Worm (Caenorhabditis elegans) whole organism, L1 larva: Measurements from ENCODE around the gene pck-1.

Experiments
- blmp-1 ChIP-seq: fragments of 150-350 bp; optimal IDR thresholded peaks from 2 replicates; lab custom pipeline; 2014; ENCODE audit warnings: missing biosample characterization, missing genetic modification characterization
- ceh-82 ChIP-seq, 3 experiments: fragments of 150-350 bp in 1 of 3; sonication (generic microtip) in 2 of 3; optimal IDR thresholded peaks; 2 replicates each; lab custom pipeline; 2014 to 2017; ENCODE audit warnings: missing biosample characterization in 3 of 3, missing genetic modification characterization in 3 of 3
- dpl-1 ChIP-seq, 3 experiments: fragments of 150-350 bp in 2 of 3; sonication (generic microtip) in 1 of 3; optimal IDR thresholded peaks; 2 replicates each; lab custom pipeline; 2014 to 2017; ENCODE audit warnings: missing biosample characterization in 3 of 3, missing genetic modification characterization in 3 of 3, missing genetic modification reagents in 3 of 3
- efl-1 ChIP-seq, 4 experiments: fragments of 150-350 bp; optimal IDR thresholded peaks in 3 of 4; peaks in 1 of 4; 1 replicate in 1 of 4; 2 replicates in 3 of 4; lab custom pipeline; 2014; ENCODE audit warnings: missing biosample characterization in 2 of 4, missing genetic modification characterization in 2 of 4, missing genetic modification reagents in 2 of 4
- elt-2 ChIP-seq: sonication (generic microtip); optimal IDR thresholded peaks from 2 replicates; lab custom pipeline; 2016; ENCODE audit warnings: missing genetic modification characterization, mild to moderate bottlenecking, inconsistent platforms, missing compliant biosample characterization, missing genetic modification reagents
- elt-3 ChIP-seq, 6 experiments: fragments of 150-350 bp in 1 of 6; sonication (generic microtip); optimal IDR thresholded peaks; 2 replicates each; lab custom pipeline; 2017 to 2018; ENCODE audit warnings: missing biosample characterization in 6 of 6, missing genetic modification characterization in 6 of 6, inconsistent platforms in 1 of 6
- fkh-4 ChIP-seq: sonication (generic microtip); optimal IDR thresholded peaks from 2 replicates; lab custom pipeline; 2016; ENCODE audit warnings: missing compliant biosample characterization, missing genetic modification characterization, borderline replicate concordance
- fkh-8 ChIP-seq: sonication (generic microtip); optimal IDR thresholded peaks from 2 replicates; lab custom pipeline; 2016; ENCODE audit warnings: mild to moderate bottlenecking, missing genetic modification characterization, missing compliant biosample characterization
- jun-1 ChIP-seq: fragments of 150-350 bp; optimal IDR thresholded peaks from 2 replicates; lab custom pipeline; 2014; ENCODE audit warnings: missing biosample characterization, missing genetic modification reagents, missing genetic modification characterization
- lin-14 ChIP-seq: fragments of 200-800 bp; sonication (Bioruptor generic); optimal IDR thresholded peaks from 2 replicates; lab custom pipeline; 2018; ENCODE audit warnings: mild to moderate bottlenecking, missing genetic modification characterization, moderate library complexity, missing compliant biosample characterization
- lin-35 ChIP-seq, 2 experiments: fragments of 150-350 bp; optimal IDR thresholded peaks; 2 replicates each; lab custom pipeline; 2014; ENCODE audit warnings: missing biosample characterization in 2 of 2, missing genetic modification characterization in 2 of 2, missing genetic modification reagents in 2 of 2
- lir-3 ChIP-seq: sonication (generic microtip); optimal IDR thresholded peaks from 2 replicates; lab custom pipeline; 2016; ENCODE audit warnings: mild to moderate bottlenecking, missing genetic modification characterization, moderate library complexity, missing compliant biosample characterization; ENCODE audit not compliant: poor library complexity
- mdl-1 ChIP-seq, 2 experiments: fragments of 150-350 bp; optimal IDR thresholded peaks; 2 replicates each; lab custom pipeline; 2014 to 2017; ENCODE audit warnings: missing biosample characterization in 2 of 2, missing genetic modification characterization in 2 of 2, inconsistent platforms in 1 of 2
- mef-2 ChIP-seq: fragments of 150-350 bp; optimal IDR thresholded peaks from 2 replicates; lab custom pipeline; 2014; ENCODE audit warnings: missing biosample characterization, missing genetic modification characterization
- mep-1 ChIP-seq: fragments of 150-350 bp; optimal IDR thresholded peaks from 2 replicates; lab custom pipeline; 2014; ENCODE audit warnings: missing biosample characterization, missing genetic modification characterization
- nhr-11 ChIP-seq: fragments of 150-350 bp; optimal IDR thresholded peaks from 2 replicates; lab custom pipeline; 2014; ENCODE audit warnings: missing biosample characterization, missing genetic modification characterization
- nhr-12 ChIP-seq: sonication (generic microtip); optimal IDR thresholded peaks from 2 replicates; lab custom pipeline; 2017; ENCODE audit warnings: missing biosample characterization, missing genetic modification characterization
- nhr-19 ChIP-seq: fragments of 200-800 bp; sonication (Bioruptor generic); conservative IDR thresholded peaks from 2 replicates; pipeline ENCODE4 v1.3.6; 2022; ENCODE audit warnings: missing genetic modification characterization, missing compliant biosample characterization
- nhr-20 ChIP-seq: sonication (generic microtip); optimal IDR thresholded peaks from 2 replicates; lab custom pipeline; 2016; ENCODE audit warnings: mild to moderate bottlenecking, missing genetic modification characterization, missing compliant biosample characterization
- nhr-47 ChIP-seq: sonication (generic microtip); optimal IDR thresholded peaks from 2 replicates; lab custom pipeline; 2016; ENCODE audit warnings: mild to moderate bottlenecking, missing genetic modification characterization, moderate library complexity, missing compliant biosample characterization
- nhr-71 ChIP-seq: sonication (generic microtip); optimal IDR thresholded peaks from 2 replicates; lab custom pipeline; 2016; ENCODE audit warnings: mild to moderate bottlenecking, missing genetic modification characterization, moderate library complexity, missing compliant biosample characterization
- nhr-84 ChIP-seq: sonication (generic microtip); optimal IDR thresholded peaks from 2 replicates; lab custom pipeline; 2017; ENCODE audit warnings: missing biosample characterization, missing genetic modification characterization
- nhr-85 ChIP-seq: sonication (generic microtip); peaks from one replicate; lab custom pipeline; 2016; ENCODE audit warnings: missing genetic modification characterization, inconsistent platforms, missing compliant biosample characterization
- nhr-90 ChIP-seq: sonication (generic microtip); optimal IDR thresholded peaks from 2 replicates; lab custom pipeline; 2016; ENCODE audit warnings: mild to moderate bottlenecking, missing genetic modification characterization, missing compliant biosample characterization; ENCODE audit not compliant: poor library complexity
- pag-3 ChIP-seq: sonication (generic microtip); optimal IDR thresholded peaks from 2 replicates; lab custom pipeline; 2017; ENCODE audit warnings: missing genetic modification characterization, mild to moderate bottlenecking, missing compliant biosample characterization, antibody characterized with exemption, borderline replicate concordance; ENCODE audit not compliant: insufficient read depth
- pqm-1 ChIP-seq: sonication (generic microtip); optimal IDR thresholded peaks from 3 replicates; lab custom pipeline; 2017; ENCODE audit warnings: missing biosample characterization, missing genetic modification characterization
- rnt-1 ChIP-seq: sonication (generic microtip); optimal IDR thresholded peaks from 2 replicates; lab custom pipeline; 2016; ENCODE audit warnings: mild to moderate bottlenecking, missing genetic modification characterization, moderate library complexity, missing compliant biosample characterization
- snpc-4 ChIP-seq: fragments of 150-350 bp; optimal IDR thresholded peaks from 2 replicates; lab custom pipeline; 2014; ENCODE audit warnings: missing biosample characterization, missing genetic modification characterization
- snu-23 ChIP-seq: sonication (generic microtip); optimal IDR thresholded peaks from 2 replicates; lab custom pipeline; 2016; ENCODE audit warnings: missing genetic modification characterization, missing compliant biosample characterization
- sox-4 ChIP-seq: sonication (generic microtip); optimal IDR thresholded peaks from 2 replicates; lab custom pipeline; 2016; ENCODE audit warnings: missing genetic modification characterization, missing compliant biosample characterization
- sup-37 ChIP-seq: fragments of 200-800 bp; sonication (Bioruptor generic); optimal IDR thresholded peaks from 2 replicates; lab custom pipeline; 2018; ENCODE audit warnings: mild to moderate bottlenecking, missing genetic modification characterization, missing compliant biosample characterization
- tbx-2 ChIP-seq: sonication (generic microtip); optimal IDR thresholded peaks from 2 replicates; lab custom pipeline; 2016; ENCODE audit warnings: missing genetic modification characterization, missing compliant biosample characterization
- unc-130 ChIP-seq: fragments of 150-350 bp; optimal IDR thresholded peaks from 2 replicates; lab custom pipeline; 2017; ENCODE audit warnings: missing biosample characterization, missing genetic modification characterization, inconsistent platforms
- unc-86 ChIP-seq: sonication (generic microtip); optimal IDR thresholded peaks from 2 replicates; lab custom pipeline; 2016; ENCODE audit warnings: missing genetic modification characterization, missing compliant biosample characterization
- unc-98 ChIP-seq: fragments of 200-800 bp; sonication (Bioruptor generic); IDR thresholded peaks from 2 replicates; pipeline ENCODE4 v1.3.6; 2022; ENCODE audit warnings: missing genetic modification characterization, missing compliant biosample characterization
- vab-15 ChIP-seq: sonication (generic microtip); optimal IDR thresholded peaks from 2 replicates; lab custom pipeline; 2017; ENCODE audit warnings: missing genotype, mild to moderate bottlenecking, missing genetic modification characterization, missing compliant biosample characterization
- xbp-1 ChIP-seq: sonication (generic microtip); optimal IDR thresholded peaks from 2 replicates; lab custom pipeline; 2016; ENCODE audit warnings: missing genetic modification characterization, missing compliant biosample characterization
- zag-1 ChIP-seq: fragments of 150-350 bp; optimal IDR thresholded peaks from 2 replicates; lab custom pipeline; 2014; ENCODE audit warnings: missing biosample characterization, missing genetic modification characterization

Gene pck-1

DNA sequence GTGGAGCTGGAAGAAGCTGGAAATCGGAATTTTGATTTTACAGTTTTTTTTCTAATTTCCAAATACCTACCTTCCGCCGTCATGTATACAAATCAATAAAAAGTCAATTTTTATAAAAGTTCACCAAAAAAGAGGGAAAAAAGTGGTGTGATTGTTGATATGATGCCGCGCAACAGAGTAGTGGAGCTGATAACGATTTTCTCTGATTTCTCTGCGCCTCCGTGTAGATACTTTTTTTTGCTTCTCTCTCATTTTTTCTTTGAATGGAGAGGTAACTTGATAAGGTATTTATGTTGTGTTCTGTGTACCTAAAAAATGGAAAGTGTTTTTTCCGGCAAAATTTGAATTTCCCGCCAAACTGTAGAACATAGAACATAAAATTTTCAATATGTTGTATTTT, 51.4 kb downstream of the pck-1 start, which contains the start of gene nhr-80:
Gene nhr-80 (minus strand): TSS at position 199 of the 400 bp plus-strand sequence.
- TF ChIP-seq mep-1 (tag; lab: Kevin White, UChicago) (peak; percentile 26), blmp-1 (tag; lab: Kevin White, UChicago) (peak; percentile 56), sup-37 (GFP tag; lab: Kevin White, UChicago) (no peak), jun-1 (tag; lab: Kevin White, UChicago) (no peak), nhr-85 (peak; percentile 67), sox-4 (tag; lab: Kevin White, UChicago) (no peak), mef-2 (tag; lab: Kevin White, UChicago) (no peak), snu-23 (GFP tag; lab: Kevin White, UChicago) (peak; percentile 34), nhr-11 (tag; lab: Kevin White, UChicago) (no peak), snpc-4 (tag; lab: Kevin White, UChicago) (no peak), nhr-20 (tag; lab: Kevin White, UChicago) (peak; percentile 18), nhr-84 (tag; lab: Kevin White, UChicago) (no peak), unc-86 (tag; lab: Kevin White, UChicago) (no peak), rnt-1 (no peak), lin-35 (GFP tag; optimal IDR thresholded peaks at IDR 0.05; lab: Kevin White, UChicago) (peak in 1 of 2 experiments; percentile 24), elt-3 (tag; optimal IDR thresholded peaks at IDR 0.05; lab: Kevin White, UChicago) (peak; percentile 33 to 92 (median 82)), nhr-71 (tag; lab: Kevin White, UChicago) (peak; percentile 40), fkh-4 (tag; lab: Kevin White, UChicago) (no peak), efl-1 (optimal IDR thresholded peaks at IDR 0.05; lab: Kevin White, UChicago) (peak in 1 of 2 experiments; percentile 35), efl-1 (GFP tag; optimal IDR thresholded peaks at IDR 0.05 in 1 of 2; lab: Kevin White, UChicago) (peak; percentile 24 to 91), dpl-1 (GFP tag; optimal IDR thresholded peaks at IDR 0.05; lab: Kevin White, UChicago) (peak in 2 of 3 experiments; percentile 16 to 43), nhr-90 (tag; lab: Kevin White, UChicago) (peak; percentile 50), ceh-82 (tag; optimal IDR thresholded peaks at IDR 0.05; lab: Kevin White, UChicago) (no peak), nhr-19 (GFP tag; lab: Robert Waterston, UW) (peak; percentile 9; the same call in 1 of the 2 replicates), pag-3 (tag; lab: Kevin White, UChicago) (no peak), lin-14 (GFP tag; lab: Kevin White, UChicago) (no peak), mdl-1 (tag; optimal IDR thresholded peaks at IDR 0.05; lab: Kevin White, UChicago) (no peak), elt-2 (tag; lab: Kevin White, UChicago) (peak; percentile 85)

DNA sequence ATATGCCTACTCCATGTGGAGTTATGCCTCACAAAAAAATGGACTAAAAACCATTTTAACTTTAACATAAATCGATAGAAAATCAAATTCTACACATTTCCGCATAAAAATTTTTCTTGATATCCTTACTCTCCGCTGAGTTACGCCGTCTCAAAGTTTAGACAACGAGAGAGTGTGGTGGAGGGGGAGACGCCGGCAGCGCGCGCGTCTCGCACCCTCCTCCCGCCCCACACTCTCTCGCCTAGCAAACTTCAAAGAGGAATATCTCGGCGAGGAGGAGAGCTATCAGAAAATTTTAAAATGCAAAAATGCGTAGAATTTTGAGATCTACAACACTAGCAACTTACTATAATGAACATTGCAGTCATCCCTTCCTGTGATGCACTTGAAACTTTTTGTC, 51.9 kb downstream of the pck-1 start:
- TF ChIP-seq xbp-1, result no peak
- TF ChIP-seq nhr-12 (tag; lab: Kevin White, UChicago), result no peak
- TF ChIP-seq nhr-47 (tag; lab: Kevin White, UChicago), result no peak
- TF ChIP-seq lir-3 (tag; lab: Kevin White, UChicago), result no peak
- no peak for TF ChIP-seq pqm-1
- TF ChIP-seq fkh-4 (tag; lab: Kevin White, UChicago), result no peak
- no peak for TF ChIP-seq unc-98 (GFP tag; lab: Robert Waterston, UW)
- no peak for TF ChIP-seq fkh-8
- no peak for TF ChIP-seq tbx-2 (tag; lab: Kevin White, UChicago)
- no peak for TF ChIP-seq vab-15 (tag; lab: Kevin White, UChicago)
- TF ChIP-seq nhr-11 (tag; lab: Kevin White, UChicago), result no peak
- TF ChIP-seq zag-1 (tag; lab: Kevin White, UChicago), result no peak
- TF ChIP-seq unc-130 (tag; lab: Kevin White, UChicago), result no peak
